Fruit fly (Drosophila melanogaster) whole organism, embryonic: Measurements from ENCODE around the gene Ugt37A3.

Source experiments
- Bteb2 ChIP-seq: fragments of 200-800 bp; sonication (Bioruptor generic); optimal IDR thresholded peaks from 2 replicates; lab custom pipeline; 2016; ENCODE audit warnings: missing biosample characterization, missing genetic modification characterization
- CG10267 ChIP-seq: fragments of 200-800 bp; sonication (Bioruptor generic); optimal IDR thresholded peaks from 2 replicates; lab custom pipeline; 2018; ENCODE audit warnings: missing biosample characterization, mild to moderate bottlenecking, missing genetic modification characterization, moderate library complexity
- CG10959 ChIP-seq: fragments of 200-800 bp; sonication (Bioruptor generic); IDR thresholded peaks from 2 replicates; pipeline ENCODE4 v1.3.6; 2022; ENCODE audit warnings: missing biosample characterization, missing genetic modification characterization
- CG11696 ChIP-seq: fragments of 200-800 bp; sonication (Bioruptor generic); IDR thresholded peaks from 2 replicates; pipeline ENCODE4 v1.3.6; 2022; ENCODE audit warnings: missing biosample characterization, missing genetic modification characterization
- CG12299 ChIP-seq: fragments of 200-800 bp; sonication (Bioruptor generic); optimal IDR thresholded peaks from 2 replicates; lab custom pipeline; 2018; ENCODE audit warnings: missing biosample characterization, mild to moderate bottlenecking, missing genetic modification characterization
- CG12769 ChIP-seq: fragments of 200-800 bp; sonication (Bioruptor generic); optimal IDR thresholded peaks from 2 replicates; lab custom pipeline; 2019; ENCODE audit warnings: missing biosample characterization, mild to moderate bottlenecking, missing genetic modification characterization, moderate library complexity
- CG13296 ChIP-seq: fragments of 200-800 bp; sonication (Bioruptor generic); optimal IDR thresholded peaks from 3 replicates; lab custom pipeline; 2018; ENCODE audit warnings: missing biosample characterization, mild to moderate bottlenecking, missing genetic modification characterization
- CG15073 ChIP-seq: fragments of 200-800 bp; sonication (Bioruptor generic); optimal IDR thresholded peaks from 2 replicates; lab custom pipeline; 2016; ENCODE audit warnings: missing biosample characterization, missing genetic modification characterization
- CG1647 ChIP-seq: fragments of 200-800 bp; sonication (Bioruptor generic); optimal IDR thresholded peaks from 3 replicates; lab custom pipeline; 2016; ENCODE audit warnings: missing biosample characterization, missing genetic modification characterization
- CG17385 ChIP-seq: fragments of 200-800 bp; sonication (Bioruptor generic); optimal IDR thresholded peaks from 3 replicates; lab custom pipeline; 2018; ENCODE audit warnings: missing biosample characterization, mild to moderate bottlenecking, missing genetic modification characterization
- CG18476 ChIP-seq: fragments of 200-800 bp; sonication (Bioruptor generic); optimal IDR thresholded peaks from 2 replicates; lab custom pipeline; 2016; ENCODE audit warnings: missing biosample characterization, mild to moderate bottlenecking, missing genetic modification characterization
- CG30403 ChIP-seq: fragments of 200-800 bp; sonication (Bioruptor generic); optimal IDR thresholded peaks from 3 replicates; lab custom pipeline; 2016; ENCODE audit warnings: missing biosample characterization, missing genetic modification characterization
- CG31388 ChIP-seq: fragments of 200-800 bp; sonication (Bioruptor generic); optimal IDR thresholded peaks from 2 replicates; lab custom pipeline; 2016; ENCODE audit warnings: missing biosample characterization, missing genetic modification characterization
- CG32532 ChIP-seq: fragments of 200-800 bp; sonication (Bioruptor generic); IDR thresholded peaks from 2 replicates; pipeline ENCODE4 v1.3.6; 2022; ENCODE audit warnings: missing biosample characterization, missing genetic modification characterization
- CG5180 ChIP-seq: fragments of 200-800 bp; sonication (Bioruptor generic); optimal IDR thresholded peaks from 3 replicates; lab custom pipeline; 2017; ENCODE audit warnings: missing biosample characterization, missing genetic modification characterization, mild to moderate bottlenecking, moderate library complexity, missing genetic modification reagents
- CG5953 ChIP-seq: fragments of 200-800 bp; sonication (Bioruptor generic); IDR thresholded peaks from 2 replicates; pipeline ENCODE4 v1.3.6; 2022; ENCODE audit warnings: missing biosample characterization, missing genetic modification characterization
- CG6683 ChIP-seq: fragments of 200-800 bp; sonication (Bioruptor generic); optimal IDR thresholded peaks from 2 replicates; lab custom pipeline; 2017; ENCODE audit warnings: missing biosample characterization, mild to moderate bottlenecking, missing genetic modification characterization, missing genetic modification reagents
- CG6765 ChIP-seq: fragments of 200-800 bp; sonication (Bioruptor generic); optimal IDR thresholded peaks from 3 replicates; lab custom pipeline; 2017; ENCODE audit warnings: missing biosample characterization, mild to moderate bottlenecking, missing genetic modification characterization
- CG7357 ChIP-seq: fragments of 200-800 bp; sonication (Bioruptor generic); IDR thresholded peaks from 3 replicates; pipeline ENCODE4 v1.3.6; 2022; ENCODE audit warnings: missing biosample characterization, missing genetic modification characterization
- CG7745 ChIP-seq: fragments of 200-800 bp; sonication (Bioruptor generic); optimal IDR thresholded peaks from 2 replicates; lab custom pipeline; 2018; ENCODE audit warnings: missing biosample characterization, mild to moderate bottlenecking, missing genetic modification characterization, moderate library complexity
- CG7963 ChIP-seq: fragments of 200-800 bp; sonication (Bioruptor generic); IDR thresholded peaks from 3 replicates; pipeline ENCODE4 v1.3.6; 2022; ENCODE audit warnings: missing biosample characterization, missing genetic modification characterization; ENCODE audit not compliant: partially characterized antibody
- CG8089 ChIP-seq: fragments of 200-800 bp; sonication (Bioruptor generic); optimal IDR thresholded peaks from 3 replicates; lab custom pipeline; 2016; ENCODE audit warnings: missing biosample characterization, missing genetic modification characterization
- CG8924 ChIP-seq: fragments of 200-800 bp; optimal IDR thresholded peaks from 3 replicates; lab custom pipeline; 2019; ENCODE audit warnings: missing biosample characterization, mild to moderate bottlenecking, missing genetic modification characterization, moderate library complexity
- Dbx ChIP-seq: fragments of 200-800 bp; sonication (Bioruptor generic); IDR thresholded peaks from 3 replicates; pipeline ENCODE4 v1.3.6; 2022; ENCODE audit warnings: missing biosample characterization, missing genetic modification characterization
- Hey ChIP-seq: fragments of 200-800 bp; sonication (Bioruptor generic); optimal IDR thresholded peaks from 3 replicates; lab custom pipeline; 2018; ENCODE audit warnings: missing biosample characterization, mild to moderate bottlenecking, missing genetic modification characterization
- Kr ChIP-seq: fragments of 200-800 bp; sonication (Bioruptor generic); optimal IDR thresholded peaks from 2 replicates; lab custom pipeline; 2017; ENCODE audit warnings: missing biosample characterization, mild to moderate bottlenecking, missing genetic modification characterization
- Mad ChIP-seq: fragments of 200-800 bp; sonication (Bioruptor generic); optimal IDR thresholded peaks from 2 replicates; lab custom pipeline; 2016; ENCODE audit warnings: missing biosample characterization, missing genetic modification characterization
- NfI ChIP-seq: fragments of 200-800 bp; sonication (Bioruptor generic); optimal IDR thresholded peaks from 3 replicates; lab custom pipeline; 2018; ENCODE audit warnings: missing biosample characterization, mild to moderate bottlenecking, missing genetic modification characterization, moderate library complexity
- Xrp1 ChIP-seq: fragments of 200-800 bp; sonication (Bioruptor generic); IDR thresholded peaks from 2 replicates; pipeline ENCODE4 v1.3.6; 2022; ENCODE audit warnings: missing biosample characterization, missing genetic modification characterization
- YL-1 ChIP-seq: fragments of 200-800 bp; sonication (Bioruptor generic); optimal IDR thresholded peaks from 3 replicates; lab custom pipeline; 2017; ENCODE audit warnings: missing biosample characterization, mild to moderate bottlenecking, missing genetic modification characterization
- chm ChIP-seq: fragments of 200-800 bp; sonication (Bioruptor generic); IDR thresholded peaks from 2 replicates; pipeline ENCODE4 v1.3.6; 2022; ENCODE audit warnings: missing biosample characterization, missing genetic modification characterization
- ci ChIP-seq: fragments of 200-800 bp; sonication (Bioruptor generic); IDR thresholded peaks from 3 replicates; pipeline ENCODE4 v1.3.6; 2022; ENCODE audit warnings: missing biosample characterization, missing genetic modification characterization
- dan ChIP-seq: fragments of 200-800 bp; sonication (Bioruptor generic); IDR thresholded peaks from 2 replicates; pipeline ENCODE4 v1.3.6; 2022; ENCODE audit warnings: missing biosample characterization, missing genetic modification characterization
- disco-r ChIP-seq: fragments of 200-800 bp; sonication (Bioruptor generic); optimal IDR thresholded peaks from 2 replicates; lab custom pipeline; 2016; ENCODE audit warnings: missing biosample characterization, missing genetic modification characterization
- grn ChIP-seq: fragments of 200-800 bp; sonication (Bioruptor generic); optimal IDR thresholded peaks from 3 replicates; lab custom pipeline; 2017; ENCODE audit warnings: missing biosample characterization, missing genetic modification characterization
- hb ChIP-seq: fragments of 200-800 bp; sonication (Bioruptor generic); IDR thresholded peaks from 3 replicates; pipeline ENCODE4 v1.3.6; 2022; ENCODE audit warnings: missing biosample characterization, missing genetic modification characterization; ENCODE audit not compliant: partially characterized antibody
- hbn ChIP-seq: fragments of 200-800 bp; sonication (Bioruptor generic); IDR thresholded peaks from 2 replicates; pipeline ENCODE4 v1.3.6; 2022; ENCODE audit warnings: missing biosample characterization, missing genetic modification characterization; ENCODE audit not compliant: partially characterized antibody
- jumu ChIP-seq: fragments of 200-800 bp; sonication (Bioruptor generic); optimal IDR thresholded peaks from 3 replicates; lab custom pipeline; 2016; ENCODE audit warnings: missing biosample characterization, missing genetic modification characterization
- lilli ChIP-seq: fragments of 200-800 bp; sonication (Bioruptor generic); optimal IDR thresholded peaks from 3 replicates; lab custom pipeline; 2016; ENCODE audit warnings: missing biosample characterization, missing genetic modification characterization
- mam ChIP-seq: fragments of 200-800 bp; sonication (Bioruptor generic); optimal IDR thresholded peaks from 3 replicates; lab custom pipeline; 2016; ENCODE audit warnings: missing biosample characterization, missing genetic modification characterization
- nerfin-2 ChIP-seq: fragments of 200-800 bp; sonication (Bioruptor generic); IDR thresholded peaks from 2 replicates; pipeline ENCODE4 v1.3.6; 2022; ENCODE audit warnings: missing biosample characterization, missing genetic modification characterization; ENCODE audit not compliant: partially characterized antibody
- onecut ChIP-seq: fragments of 200-800 bp; sonication (Bioruptor generic); IDR thresholded peaks from 2 replicates; pipeline ENCODE4 v1.3.6; 2022; ENCODE audit warnings: missing biosample characterization, missing genetic modification characterization
- psq ChIP-seq: fragments of 200-800 bp; sonication (Bioruptor generic); optimal IDR thresholded peaks from 2 replicates; lab custom pipeline; 2017; ENCODE audit warnings: missing biosample characterization, missing genetic modification characterization
- run ChIP-seq: fragments of 200-800 bp; sonication (Bioruptor generic); optimal IDR thresholded peaks from 3 replicates; lab custom pipeline; 2018; ENCODE audit warnings: missing biosample characterization, mild to moderate bottlenecking, missing genetic modification characterization
- sima ChIP-seq: fragments of 200-800 bp; sonication (Bioruptor generic); optimal IDR thresholded peaks from 2 replicates; lab custom pipeline; 2016; ENCODE audit warnings: missing biosample characterization, missing genetic modification characterization
- slou ChIP-seq: fragments of 200-800 bp; sonication (Bioruptor generic); optimal IDR thresholded peaks from 3 replicates; lab custom pipeline; 2016; ENCODE audit warnings: missing biosample characterization, missing genetic modification characterization
- unc-4 ChIP-seq: fragments of 200-800 bp; sonication (Bioruptor generic); IDR thresholded peaks from 2 replicates; pipeline ENCODE4 v1.3.6; 2022; ENCODE audit warnings: missing biosample characterization, missing genetic modification characterization; ENCODE audit not compliant: partially characterized antibody
- wek ChIP-seq: fragments of 200-800 bp; sonication (Bioruptor generic); optimal IDR thresholded peaks from 3 replicates; lab custom pipeline; 2018; ENCODE audit warnings: missing biosample characterization, mild to moderate bottlenecking, missing genetic modification characterization, moderate library complexity
- zfh1 ChIP-seq: fragments of 200-800 bp; sonication (Bioruptor generic); IDR thresholded peaks from 3 replicates; pipeline ENCODE4 v1.3.6; 2022; ENCODE audit warnings: missing biosample characterization, missing genetic modification characterization

Ugt37A3 gene

dm6 chr3R:12717588-12718535 is 25.6 kb downstream of the Ugt37A3 start (continued):
- TF ChIP-seq zfh1 (GFP tag; lab: Robert Waterston, UW): peak; percentile 62
- no peak for TF ChIP-seq CG10959 (GFP tag; lab: Robert Waterston, UW)
- peak; percentile 6 for TF ChIP-seq CG5180
- no peak for TF ChIP-seq hbn (GFP tag; lab: Robert Waterston, UW)
- no peak; the same call in 2 of the 3 replicates for TF ChIP-seq CG7357
- no peak for TF ChIP-seq sima (GFP tag; lab: Kevin White, UChicago)
- no peak for TF ChIP-seq Kr (GFP tag; lab: Kevin White, UChicago)
- no peak for TF ChIP-seq hb (GFP tag; lab: Robert Waterston, UW)
- TF ChIP-seq jumu (GFP tag; lab: Kevin White, UChicago): peak; percentile 12
- TF ChIP-seq CG12769: no peak
- TF ChIP-seq Bteb2 (GFP tag; lab: Kevin White, UChicago): peak; percentile 25
- no peak for TF ChIP-seq CG8924 (tag; lab: Kevin White, UChicago)
- TF ChIP-seq CG15073: no peak
- no peak for TF ChIP-seq CG13296 (GFP tag; lab: Kevin White, UChicago)
- TF ChIP-seq grn (GFP tag; lab: Kevin White, UChicago): no peak
- TF ChIP-seq wek (GFP tag; lab: Kevin White, UChicago): peak; percentile 22
- TF ChIP-seq Mad (GFP tag; lab: Kevin White, UChicago): no peak
- TF ChIP-seq CG7963: no peak
- TF ChIP-seq CG31388 (GFP tag; lab: Kevin White, UChicago): no peak
- peak; percentile 72 for TF ChIP-seq CG30403 (GFP tag; lab: Kevin White, UChicago)
- TF ChIP-seq Dbx (GFP tag; lab: Robert Waterston, UW): no peak
- TF ChIP-seq CG32532 (GFP tag; lab: Robert Waterston, UW): peak; percentile 79
- peak; percentile 47 for TF ChIP-seq NfI (GFP tag; lab: Kevin White, UChicago)
- no peak for TF ChIP-seq Hey (tag; lab: Kevin White, UChicago)
- TF ChIP-seq slou (GFP tag; lab: Kevin White, UChicago): no peak
- TF ChIP-seq CG6765 (GFP tag; lab: Kevin White, UChicago): peak; percentile 10
- no peak for TF ChIP-seq nerfin-2 (GFP tag; lab: Robert Waterston, UW)
- TF ChIP-seq onecut (GFP tag; lab: Robert Waterston, UW): no peak
- peak; percentile 48 for TF ChIP-seq CG17385 (GFP tag; lab: Kevin White, UChicago)
- TF ChIP-seq CG11696: 0 out of 2 replicates have a peak, but pooled peaks have one; percentile 24
- no peak for TF ChIP-seq YL-1 (GFP tag; lab: Kevin White, UChicago)
- peak; percentile 20 for TF ChIP-seq CG1647 (GFP tag; lab: Kevin White, UChicago)
- TF ChIP-seq disco-r (GFP tag; lab: Kevin White, UChicago): no peak
- TF ChIP-seq CG18476 (GFP tag; lab: Kevin White, UChicago): peak; percentile 35
- TF ChIP-seq CG7745 (tag; lab: Kevin White, UChicago): no peak
- peak; percentile 27; the same call in 1 of the 2 replicates for TF ChIP-seq CG5953 (GFP tag; lab: Robert Waterston, UW)
- TF ChIP-seq CG12299: peak; percentile 31
- no peak for TF ChIP-seq unc-4 (GFP tag; lab: Robert Waterston, UW)
- no peak for TF ChIP-seq psq
- peak; percentile 55 for TF ChIP-seq Xrp1 (GFP tag; lab: Robert Waterston, UW)
- TF ChIP-seq dan (GFP tag; lab: Robert Waterston, UW): no peak
- peak; percentile 25 for TF ChIP-seq run (tag; lab: Kevin White, UChicago)
- TF ChIP-seq CG6683: no peak
- peak; percentile 71 for TF ChIP-seq lilli (GFP tag; lab: Kevin White, UChicago)
- TF ChIP-seq CG8089 (GFP tag; lab: Kevin White, UChicago): peak; percentile 20
- TF ChIP-seq mam (GFP tag; lab: Kevin White, UChicago): peak; percentile 80
- peak; percentile 52; the same call in 2 of the 3 replicates for TF ChIP-seq ci
- TF ChIP-seq chm: no peak; the same call in 1 of the 2 replicates
- TF ChIP-seq CG10267 (tag; lab: Kevin White, UChicago): no peak
